Fruit fly (Drosophila melanogaster) whole organism: ENCODE measurements around the gene Sry-delta.

ENCODE experiments used
- Dll ChIP-seq: fragments of >200 bp; optimal IDR thresholded peaks from 2 replicates; lab custom pipeline; 2017
- EcR ChIP-seq, 2 experiments: fragments of >200 bp; optimal IDR thresholded peaks; 2 replicates each; lab custom pipeline; 2017; ENCODE audit warnings: missing biosample characterization in 2 of 2, missing genetic modification characterization in 2 of 2, missing genetic modification reagents in 2 of 2
- pan ChIP-seq: fragments of >200 bp; optimal IDR thresholded peaks from 2 replicates; lab custom pipeline; 2017
- psq ChIP-seq: fragments of >200 bp; optimal IDR thresholded peaks from 2 replicates; lab custom pipeline; 2017
- usp ChIP-seq: fragments of >200 bp; optimal IDR thresholded peaks from 2 replicates; lab custom pipeline; 2017; ENCODE audit warnings: missing biosample characterization, missing genetic modification characterization, mixed read lengths

dm6 chr3R:30059944-30060343, 16.8 kb downstream of the Sry-delta start:
- TF ChIP-seq psq (lab: Kevin White, UChicago) (no peak), pan (no peak), Dll (lab: Kevin White, UChicago) (no peak), usp (GFP tag; lab: Kevin White, UChicago) (no peak), EcR (GFP tag; optimal IDR thresholded peaks at IDR 0.05; lab: Kevin White, UChicago) (no peak)
